Fruit fly (Drosophila melanogaster): ENCODE results near the gene CG7460.

DNA sequence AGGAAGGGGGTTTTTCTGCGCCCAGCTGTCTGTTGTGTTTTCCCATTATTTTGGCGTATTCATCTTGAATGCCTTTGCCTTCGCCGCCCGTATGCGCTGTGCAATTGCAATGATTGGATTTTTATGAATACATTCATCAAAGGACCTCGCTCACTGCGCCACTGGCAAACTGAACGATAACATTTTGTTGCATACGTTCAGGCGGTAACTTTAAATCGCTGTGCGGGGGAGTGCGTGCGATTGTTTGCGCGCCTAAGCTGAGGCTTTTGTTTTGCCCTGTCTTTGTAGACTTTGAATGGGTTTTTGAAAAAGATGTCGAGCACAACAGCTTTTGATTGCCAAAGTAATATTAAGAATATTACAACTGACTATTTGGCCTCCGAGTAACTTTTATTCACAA, 713 bp upstream of the CG7460 start:
- no peak for TF ChIP-seq EcR (GFP tag; optimal IDR thresholded peaks at IDR 0.05)
- no peak for TF ChIP-seq Dll (optimal IDR thresholded peaks at IDR 0.05)
- TF ChIP-seq psq (optimal IDR thresholded peaks at IDR 0.05) = no peak
- TF ChIP-seq CG8478 (optimal IDR thresholded peaks at IDR 0.05) = no peak
- TF ChIP-seq pan (optimal IDR thresholded peaks at IDR 0.05) = no peak

Data from whole organism.